Fruit fly (Drosophila melanogaster): ENCODE data around the gene MSBP.

Gene MSBP

dm6 chrX:15869843-15870242 is 20.1 kb downstream of the MSBP start, which contains the start of gene CG16952:
Gene CG16952 (plus strand): TSS chrX:15870183.
- no peak for TF ChIP-seq CG32006 (GFP tag; optimal IDR thresholded peaks at IDR 0.05)
- no peak for TF ChIP-seq Ets96B (tag; optimal IDR thresholded peaks at IDR 0.05)
- peak; percentile 29 for TF ChIP-seq vri (GFP tag; optimal IDR thresholded peaks at IDR 0.05)
- no peak for TF ChIP-seq Met (GFP tag; optimal IDR thresholded peaks at IDR 0.05)
- TF ChIP-seq eg (GFP tag; IDR thresholded peaks at IDR 0.05) = no peak
- no peak for TF ChIP-seq pdm3 (GFP tag; optimal IDR thresholded peaks at IDR 0.05)
- TF ChIP-seq topi (GFP tag; optimal IDR thresholded peaks at IDR 0.05) = peak; percentile 0
- no peak for TF ChIP-seq CG1621 (tag; optimal IDR thresholded peaks at IDR 0.05)
- TF ChIP-seq OdsH (GFP tag; optimal IDR thresholded peaks at IDR 0.05) = no peak
- TF ChIP-seq CG6163 (GFP tag; IDR thresholded peaks at IDR 0.05) = no peak
- no peak for TF ChIP-seq CG10669 (GFP tag; optimal IDR thresholded peaks at IDR 0.05)
- no peak for TF ChIP-seq CG11902 (GFP tag; optimal IDR thresholded peaks at IDR 0.05)
- no peak for TF ChIP-seq Eip93F (GFP tag; optimal IDR thresholded peaks at IDR 0.05)
- TF ChIP-seq svp (GFP tag) = peak; percentile 81
- TF ChIP-seq Sox15 (GFP tag; optimal IDR thresholded peaks at IDR 0.05) = no peak
- TF ChIP-seq CG34406 (GFP tag; optimal IDR thresholded peaks at IDR 0.05) = no peak
- no peak for TF ChIP-seq Eip75B (GFP tag; optimal IDR thresholded peaks at IDR 0.05)
- no peak for TF ChIP-seq cyc (GFP tag; optimal IDR thresholded peaks at IDR 0.05)
- TF ChIP-seq Sox102F (GFP tag; optimal IDR thresholded peaks at IDR 0.05) = no peak
- TF ChIP-seq CG6854 (GFP tag; optimal IDR thresholded peaks at IDR 0.05) = no peak
- TF ChIP-seq CG8319 (GFP tag; optimal IDR thresholded peaks at IDR 0.05) = no peak
- no peak for TF ChIP-seq CG16779 (tag; optimal IDR thresholded peaks at IDR 0.05)
- TF ChIP-seq CG3032 (tag; optimal IDR thresholded peaks at IDR 0.05) = no peak
- no peak for TF ChIP-seq Blimp-1 (GFP tag; optimal IDR thresholded peaks at IDR 0.05)
- TF ChIP-seq Hr39 (GFP tag; optimal IDR thresholded peaks at IDR 0.05) = no peak
- no peak for TF ChIP-seq CG11294 (GFP tag; IDR thresholded peaks at IDR 0.05)
- no peak for TF ChIP-seq salr (GFP tag; optimal IDR thresholded peaks at IDR 0.05)
- no peak for TF ChIP-seq CG6808 (GFP tag; optimal IDR thresholded peaks at IDR 0.05)
- no peak for TF ChIP-seq ss (GFP tag; optimal IDR thresholded peaks at IDR 0.05)
- no peak for TF ChIP-seq Hr4 (GFP tag; optimal IDR thresholded peaks at IDR 0.05)
- TF ChIP-seq esn (GFP tag; optimal IDR thresholded peaks at IDR 0.05) = no peak
- TF ChIP-seq fkh (GFP tag; optimal IDR thresholded peaks at IDR 0.05) = peak; percentile 49
- TF ChIP-seq CG11762 (GFP tag; optimal IDR thresholded peaks at IDR 0.05; ENCODE audit: insufficient read depth) = no peak
- peak; percentile 32 for TF ChIP-seq Sox14 (GFP tag; optimal IDR thresholded peaks at IDR 0.05)
- TF ChIP-seq CG6276 (GFP tag; optimal IDR thresholded peaks at IDR 0.05) = no peak
- no peak for TF ChIP-seq CG3919 (GFP tag; optimal IDR thresholded peaks at IDR 0.05)
- no peak for TF ChIP-seq CG15336 (GFP tag; IDR thresholded peaks at IDR 0.05)
- TF ChIP-seq CG31627 (GFP tag; optimal IDR thresholded peaks at IDR 0.05) = peak; percentile 17
- no peak for TF ChIP-seq fd59A (GFP tag; optimal IDR thresholded peaks at IDR 0.05)
- no peak for TF ChIP-seq CG8119 (GFP tag; IDR thresholded peaks at IDR 0.05)

dm6 chrX:15868781-15869180 is 21.1 kb downstream of the MSBP start:
- TF ChIP-seq Eip75B (GFP tag; optimal IDR thresholded peaks at IDR 0.05) (no peak), Smox (GFP tag; optimal IDR thresholded peaks at IDR 0.05) (no peak), Blimp-1 (GFP tag; optimal IDR thresholded peaks at IDR 0.05) (no peak)

- TF ChIP-seq CG11902 (GFP tag; optimal IDR thresholded peaks at IDR 0.05) (peak; percentile 96), Lpt (GFP tag; optimal IDR thresholded peaks at IDR 0.05) (peak; percentile 100), CG8319 (GFP tag; optimal IDR thresholded peaks at IDR 0.05) (peak; percentile 99), dac (GFP tag; optimal IDR thresholded peaks at IDR 0.05) (peak; percentile 95), CG32006 (GFP tag; optimal IDR thresholded peaks at IDR 0.05) (peak; percentile 99), CG3919 (GFP tag; optimal IDR thresholded peaks at IDR 0.05) (peak; percentile 99), Sox102F (GFP tag; optimal IDR thresholded peaks at IDR 0.05) (peak; percentile 100), achi (GFP tag; optimal IDR thresholded peaks at IDR 0.05) (peak; percentile 99), spab (GFP tag; optimal IDR thresholded peaks at IDR 0.05) (peak; percentile 99), vri (GFP tag; optimal IDR thresholded peaks at IDR 0.05) (peak; percentile 100), Gug (GFP tag; IDR thresholded peaks at IDR 0.05) (peak; percentile 99), CG10669 (GFP tag; optimal IDR thresholded peaks at IDR 0.05) (peak; percentile 99), CG6792 (GFP tag; optimal IDR thresholded peaks at IDR 0.05) (peak; percentile 100), salr (GFP tag; optimal IDR thresholded peaks at IDR 0.05) (peak; percentile 97 to 99), Eip75B (GFP tag; optimal IDR thresholded peaks at IDR 0.05) (peak; percentile 99), svp (GFP tag) (peak; percentile 100), CG11294 (GFP tag; IDR thresholded peaks at IDR 0.05) (peak; percentile 99), lz (GFP tag; optimal IDR thresholded peaks at IDR 0.05) (peak; percentile 99), CG15336 (GFP tag; IDR thresholded peaks at IDR 0.05) (peak; percentile 100), fd59A (GFP tag; optimal IDR thresholded peaks at IDR 0.05) (peak; percentile 98), CG6163 (GFP tag; IDR thresholded peaks at IDR 0.05) (peak; percentile 100), CG6276 (GFP tag; optimal IDR thresholded peaks at IDR 0.05) (peak; percentile 100), Blimp-1 (GFP tag; optimal IDR thresholded peaks at IDR 0.05) (peak; percentile 98)
These were observed 22.0 kb downstream of the MSBP start, which contains the start of gene Gapdh2 for dm6 chrX:15867863-15868262. Gene Gapdh2 (plus strand): TSS chrX:15868145.
